Worm (Caenorhabditis elegans) whole organism, L1 larva: ENCODE data around the gene T09A5.5.

ENCODE experiments used
- alr-1 ChIP-seq: fragments of 200-800 bp; sonication (Bioruptor generic); optimal IDR thresholded peaks from 2 replicates; lab custom pipeline; 2018; ENCODE audit warnings: borderline replicate concordance, mild to moderate bottlenecking, missing genetic modification characterization, missing compliant biosample characterization
- ets-5 ChIP-seq: fragments of 200-800 bp; sonication (Bioruptor generic); IDR thresholded peaks from 2 replicates; pipeline ENCODE4 v1.3.6; 2022; ENCODE audit warnings: missing genetic modification characterization, missing compliant biosample characterization
- jun-1 ChIP-seq: fragments of 150-350 bp; optimal IDR thresholded peaks from 2 replicates; lab custom pipeline; 2014; ENCODE audit warnings: missing biosample characterization, missing genetic modification reagents, missing genetic modification characterization
- mdl-1 ChIP-seq, 2 experiments: fragments of 150-350 bp; optimal IDR thresholded peaks; 2 replicates each; lab custom pipeline; 2014 to 2017; ENCODE audit warnings: missing biosample characterization in 2 of 2, missing genetic modification characterization in 2 of 2, inconsistent platforms in 1 of 2
- nhr-11 ChIP-seq: fragments of 150-350 bp; optimal IDR thresholded peaks from 2 replicates; lab custom pipeline; 2014; ENCODE audit warnings: missing biosample characterization, missing genetic modification characterization
- nhr-28 ChIP-seq: fragments of 150-350 bp; optimal IDR thresholded peaks from 2 replicates; lab custom pipeline; 2014; ENCODE audit warnings: missing biosample characterization, missing genetic modification characterization
- nhr-90 ChIP-seq: sonication (generic microtip); optimal IDR thresholded peaks from 2 replicates; lab custom pipeline; 2016; ENCODE audit warnings: mild to moderate bottlenecking, missing genetic modification characterization, missing compliant biosample characterization; ENCODE audit not compliant: poor library complexity
- snpc-4 ChIP-seq: fragments of 150-350 bp; optimal IDR thresholded peaks from 2 replicates; lab custom pipeline; 2014; ENCODE audit warnings: missing biosample characterization, missing genetic modification characterization
- swsn-7 ChIP-seq: sonication (generic microtip); optimal IDR thresholded peaks from 2 replicates; lab custom pipeline; 2016; ENCODE audit warnings: missing genetic modification characterization, missing compliant biosample characterization
- zag-1 ChIP-seq: fragments of 150-350 bp; optimal IDR thresholded peaks from 2 replicates; lab custom pipeline; 2014; ENCODE audit warnings: missing biosample characterization, missing genetic modification characterization

DNA sequence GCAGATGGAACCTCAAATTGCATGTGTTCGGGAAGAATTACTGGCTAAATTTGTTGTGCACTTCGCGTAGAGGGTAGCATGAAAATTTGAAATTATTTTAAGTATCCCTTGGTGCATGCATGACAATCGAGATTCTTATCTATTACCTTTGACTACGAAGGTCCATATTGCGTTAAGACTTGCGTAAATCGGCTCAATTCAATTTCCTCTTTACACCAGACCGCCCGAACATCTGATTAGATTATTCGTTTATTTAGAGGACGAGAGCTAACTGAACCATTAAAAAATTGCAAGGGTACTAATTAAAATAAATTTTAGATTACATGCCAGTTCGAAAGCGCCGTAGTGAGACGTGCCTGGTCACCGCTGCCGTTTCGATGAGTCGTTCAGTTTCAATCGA is 36.0 kb downstream of the T09A5.5 start:
- TF ChIP-seq zag-1 (tag; lab: Kevin White, UChicago): no peak
- no peak for TF ChIP-seq snpc-4 (tag; lab: Kevin White, UChicago)
- no peak for TF ChIP-seq alr-1 (tag; lab: Kevin White, UChicago)
- TF ChIP-seq mdl-1 (tag; optimal IDR thresholded peaks at IDR 0.05; lab: Kevin White, UChicago): no peak
- no peak for TF ChIP-seq jun-1 (tag; lab: Kevin White, UChicago)
- TF ChIP-seq ets-5 (GFP tag; lab: Robert Waterston, UW): no peak
- TF ChIP-seq nhr-90 (tag; lab: Kevin White, UChicago): no peak
- TF ChIP-seq swsn-7 (tag; lab: Kevin White, UChicago): no peak
- TF ChIP-seq nhr-28 (tag; lab: Kevin White, UChicago): no peak
- no peak for TF ChIP-seq nhr-11 (tag; lab: Kevin White, UChicago)
